Fruit fly (Drosophila melanogaster) whole organism, prepupa: ENCODE measurements around the gene CG32537.

Experiments
- CG10631 ChIP-seq: fragments of 200-800 bp; sonication (Bioruptor generic); optimal IDR thresholded peaks from 2 replicates; lab custom pipeline; 2016; ENCODE audit warnings: missing biosample characterization, missing genetic modification characterization
- CG10669 ChIP-seq: fragments of 200-800 bp; sonication (Bioruptor generic); optimal IDR thresholded peaks from 3 replicates; lab custom pipeline; 2018; ENCODE audit warnings: missing biosample characterization, mild to moderate bottlenecking, missing genetic modification characterization, moderate library complexity
- CG11294 ChIP-seq: fragments of 200-800 bp; sonication (Bioruptor generic); IDR thresholded peaks from 2 replicates; pipeline ENCODE4 v1.3.6; 2022; ENCODE audit warnings: missing biosample characterization, missing genetic modification characterization
- CG11762 ChIP-seq: fragments of 200-800 bp; sonication (Bioruptor generic); optimal IDR thresholded peaks from 3 replicates; lab custom pipeline; 2016; ENCODE audit warnings: missing biosample characterization, missing genetic modification characterization; ENCODE audit not compliant: insufficient read depth
- CG15336 ChIP-seq: fragments of 200-800 bp; sonication (Bioruptor generic); IDR thresholded peaks from 2 replicates; pipeline ENCODE4 v1.3.6; 2022; ENCODE audit warnings: missing biosample characterization, missing genetic modification characterization
- CG1621 ChIP-seq: fragments of 200-800 bp; sonication (Bioruptor generic); optimal IDR thresholded peaks from 3 replicates; lab custom pipeline; 2018; ENCODE audit warnings: missing biosample characterization, mild to moderate bottlenecking, missing genetic modification characterization
- CG16779 ChIP-seq: fragments of 200-800 bp; sonication (Bioruptor generic); optimal IDR thresholded peaks from 3 replicates; lab custom pipeline; 2017; ENCODE audit warnings: missing biosample characterization, mild to moderate bottlenecking, missing genetic modification characterization
- CG3032 ChIP-seq: fragments of 200-800 bp; optimal IDR thresholded peaks from 2 replicates; lab custom pipeline; 2019; ENCODE audit warnings: missing biosample characterization, mild to moderate bottlenecking, missing genetic modification characterization, moderate library complexity
- CG3919 ChIP-seq: fragments of 200-800 bp; sonication (Bioruptor generic); optimal IDR thresholded peaks from 3 replicates; lab custom pipeline; 2016; ENCODE audit warnings: missing biosample characterization, missing genetic modification characterization
- CG4318 ChIP-seq: fragments of 200-800 bp; sonication (Bioruptor generic); optimal IDR thresholded peaks from 3 replicates; lab custom pipeline; 2017; ENCODE audit warnings: missing biosample characterization, mild to moderate bottlenecking, missing genetic modification characterization
- CG6792 ChIP-seq: fragments of 200-800 bp; sonication (Bioruptor generic); optimal IDR thresholded peaks from 3 replicates; lab custom pipeline; 2016; ENCODE audit warnings: missing biosample characterization, missing genetic modification characterization
- CG6854 ChIP-seq: fragments of 200-800 bp; sonication (Bioruptor generic); optimal IDR thresholded peaks from 2 replicates; lab custom pipeline; 2017; ENCODE audit warnings: missing biosample characterization, mild to moderate bottlenecking, missing genetic modification characterization
- CG7368 ChIP-seq: fragments of 200-800 bp; sonication (Bioruptor generic); optimal IDR thresholded peaks from 3 replicates; lab custom pipeline; 2016; ENCODE audit warnings: missing biosample characterization, missing genetic modification characterization
- CG8119 ChIP-seq: fragments of 200-800 bp; sonication (Bioruptor generic); IDR thresholded peaks from 3 replicates; pipeline ENCODE4 v1.3.6; 2022; ENCODE audit warnings: missing biosample characterization, missing genetic modification characterization
- CG8632 ChIP-seq: fragments of 200-800 bp; sonication (Bioruptor generic); optimal IDR thresholded peaks from 3 replicates; lab custom pipeline; 2016; ENCODE audit warnings: missing biosample characterization, missing genetic modification characterization
- Eip75B ChIP-seq: fragments of 200-800 bp; sonication (Bioruptor generic); optimal IDR thresholded peaks from 3 replicates; lab custom pipeline; 2016; ENCODE audit warnings: missing biosample characterization, missing genetic modification characterization
- Eip78C ChIP-seq: fragments of 200-800 bp; sonication (Bioruptor generic); peaks from one replicate; lab custom pipeline; 2016; ENCODE audit warnings: missing biosample characterization, missing genetic modification characterization
- Eip93F ChIP-seq: fragments of 200-800 bp; sonication (Bioruptor generic); optimal IDR thresholded peaks from 2 replicates; lab custom pipeline; 2016; ENCODE audit warnings: missing biosample characterization, mild to moderate bottlenecking, missing genetic modification characterization
- Ets96B ChIP-seq: fragments of 200-800 bp; optimal IDR thresholded peaks from 2 replicates; lab custom pipeline; 2019; ENCODE audit warnings: missing biosample characterization, mild to moderate bottlenecking, missing genetic modification characterization, moderate library complexity
- Gug ChIP-seq: fragments of 200-800 bp; sonication (Bioruptor generic); IDR thresholded peaks from 2 replicates; pipeline ENCODE4 v1.3.6; 2022; ENCODE audit warnings: missing biosample characterization, missing genetic modification characterization
- Hr39 ChIP-seq: fragments of 200-800 bp; sonication (Bioruptor generic); optimal IDR thresholded peaks from 2 replicates; lab custom pipeline; 2016; ENCODE audit warnings: missing biosample characterization, missing genetic modification characterization
- Hr4 ChIP-seq: fragments of 200-800 bp; sonication (Bioruptor generic); optimal IDR thresholded peaks from 3 replicates; lab custom pipeline; 2016; ENCODE audit warnings: missing biosample characterization, missing genetic modification characterization
- Met ChIP-seq: fragments of 200-800 bp; sonication (Bioruptor generic); optimal IDR thresholded peaks from 3 replicates; lab custom pipeline; 2016; ENCODE audit warnings: missing biosample characterization, missing genetic modification characterization
- OdsH ChIP-seq: fragments of 200-800 bp; sonication (Bioruptor generic); optimal IDR thresholded peaks from 3 replicates; lab custom pipeline; 2016; ENCODE audit warnings: missing biosample characterization, missing genetic modification characterization
- Smox ChIP-seq: fragments of 200-800 bp; sonication (Bioruptor generic); optimal IDR thresholded peaks from 3 replicates; lab custom pipeline; 2016; ENCODE audit warnings: missing biosample characterization, missing genetic modification characterization
- Sox102F ChIP-seq: fragments of 200-800 bp; sonication (Bioruptor generic); optimal IDR thresholded peaks from 2 replicates; lab custom pipeline; 2016; ENCODE audit warnings: missing biosample characterization, mild to moderate bottlenecking, missing genetic modification characterization
- Sox14 ChIP-seq: fragments of 200-800 bp; sonication (Bioruptor generic); optimal IDR thresholded peaks from 3 replicates; lab custom pipeline; 2016; ENCODE audit warnings: missing biosample characterization, missing genetic modification characterization
- achi ChIP-seq: fragments of 200-800 bp; sonication (Bioruptor generic); optimal IDR thresholded peaks from 3 replicates; lab custom pipeline; 2016; ENCODE audit warnings: missing biosample characterization, missing genetic modification characterization
- cyc ChIP-seq: fragments of 200-800 bp; sonication (Bioruptor generic); optimal IDR thresholded peaks from 3 replicates; lab custom pipeline; 2016; ENCODE audit warnings: missing biosample characterization, missing genetic modification characterization
- dsx ChIP-seq: fragments of 200-800 bp; optimal IDR thresholded peaks from 3 replicates; lab custom pipeline; 2019; ENCODE audit warnings: missing biosample characterization, mild to moderate bottlenecking, missing genetic modification characterization, moderate library complexity; ENCODE audit not compliant: poor library complexity, severe bottlenecking
- eg ChIP-seq: fragments of 200-800 bp; sonication (Bioruptor generic); IDR thresholded peaks from 3 replicates; pipeline ENCODE4 v1.3.6; 2022; ENCODE audit warnings: missing biosample characterization, missing genetic modification characterization
- esn ChIP-seq: fragments of 200-800 bp; sonication (Bioruptor generic); optimal IDR thresholded peaks from 2 replicates; lab custom pipeline; 2016; ENCODE audit warnings: missing biosample characterization, mild to moderate bottlenecking, missing genetic modification characterization, moderate library complexity
- fd85E ChIP-seq: fragments of 200-800 bp; sonication (Bioruptor generic); optimal IDR thresholded peaks from 3 replicates; lab custom pipeline; 2016; ENCODE audit warnings: missing biosample characterization, missing genetic modification characterization
- lz ChIP-seq: fragments of 200-800 bp; sonication (Bioruptor generic); optimal IDR thresholded peaks from 3 replicates; lab custom pipeline; 2016; ENCODE audit warnings: missing biosample characterization, missing genetic modification characterization
- pdm3 ChIP-seq: fragments of 200-800 bp; sonication (Bioruptor generic); optimal IDR thresholded peaks from 3 replicates; lab custom pipeline; 2016; ENCODE audit warnings: missing biosample characterization, missing genetic modification characterization
- salr ChIP-seq, 2 experiments: fragments of 200-800 bp; sonication (Bioruptor generic); optimal IDR thresholded peaks; 3 replicates each; lab custom pipeline; 2016 to 2018; ENCODE audit warnings: missing biosample characterization in 2 of 2, missing genetic modification characterization in 2 of 2, mild to moderate bottlenecking in 1 of 2
- spab ChIP-seq: fragments of 200-800 bp; sonication (Bioruptor generic); optimal IDR thresholded peaks from 2 replicates; lab custom pipeline; 2017; ENCODE audit warnings: missing biosample characterization, mild to moderate bottlenecking, missing genetic modification characterization, missing genetic modification reagents
- ss ChIP-seq, 2 experiments: fragments of 200-800 bp; sonication (Bioruptor generic); optimal IDR thresholded peaks; 2 replicates in 1 of 2; 3 replicates in 1 of 2; lab custom pipeline; 2017 to 2018; ENCODE audit warnings: mild to moderate bottlenecking in 2 of 2, missing biosample characterization in 2 of 2, missing genetic modification characterization in 2 of 2, moderate library complexity in 1 of 2
- svp ChIP-seq: fragments of 200-800 bp; sonication (Bioruptor generic); peaks from one replicate; lab custom pipeline; 2016; ENCODE audit warnings: missing biosample characterization, missing genetic modification characterization
- topi ChIP-seq: fragments of 200-800 bp; sonication (Bioruptor generic); optimal IDR thresholded peaks from 3 replicates; lab custom pipeline; 2016; ENCODE audit warnings: missing biosample characterization, missing genetic modification characterization
- vri ChIP-seq: fragments of 200-800 bp; sonication (Bioruptor generic); optimal IDR thresholded peaks from 3 replicates; lab custom pipeline; 2016; ENCODE audit warnings: missing biosample characterization, mild to moderate bottlenecking, missing genetic modification characterization

CG32537 gene

dm6 chrX:19276489-19277117, at the start of gene CG32537, which contains the start of gene CG32536:
TSS of gene CG32537 (minus strand) at chrX:19276539.
TSS of gene CG32536 (minus strand) at chrX:19276898.
- TF ChIP-seq esn (GFP tag; lab: Kevin White, UChicago) = no peak
- TF ChIP-seq Eip78C (GFP tag; lab: Kevin White, UChicago) = peak; percentile 34

- TF ChIP-seq esn (GFP tag; lab: Kevin White, UChicago) = peak; percentile 9
- TF ChIP-seq spab (GFP tag; lab: Kevin White, UChicago) = no peak
- TF ChIP-seq ss (GFP tag; optimal IDR thresholded peaks at IDR 0.05; lab: Kevin White, UChicago) = no peak
- peak; percentile 7 for TF ChIP-seq CG3919 (GFP tag; lab: Kevin White, UChicago)
- peak; percentile 24 for TF ChIP-seq Met (GFP tag; lab: Kevin White, UChicago)
- TF ChIP-seq CG4318 (GFP tag; lab: Kevin White, UChicago) = no peak
- peak; percentile 58 for TF ChIP-seq dsx (GFP tag; lab: Kevin White, UChicago)
- peak; percentile 59 for TF ChIP-seq Eip78C (GFP tag; lab: Kevin White, UChicago)
These were observed 49.6 kb upstream of the CG32537 start for dm6 chrX:19325729-19326473.

dm6 chrX:19324576-19325353, 48.4 kb upstream of the CG32537 start:
- no peak for TF ChIP-seq fd85E (GFP tag; lab: Kevin White, UChicago)
- TF ChIP-seq CG1621 (tag; lab: Kevin White, UChicago) = no peak
- peak; percentile 57 for TF ChIP-seq Eip93F (GFP tag; lab: Kevin White, UChicago)
- peak; percentile 78 for TF ChIP-seq svp (GFP tag; lab: Kevin White, UChicago)
- TF ChIP-seq CG4318 (GFP tag; lab: Kevin White, UChicago) = no peak
- TF ChIP-seq cyc = peak; percentile 2
- TF ChIP-seq achi (GFP tag; lab: Kevin White, UChicago) = no peak
- no peak for TF ChIP-seq CG3032 (tag; lab: Kevin White, UChicago)
- no peak for TF ChIP-seq Hr4 (GFP tag; lab: Kevin White, UChicago)
- no peak for TF ChIP-seq ss (GFP tag; optimal IDR thresholded peaks at IDR 0.05; lab: Kevin White, UChicago)
- peak; percentile 0 for TF ChIP-seq esn (GFP tag; lab: Kevin White, UChicago)
- no peak for TF ChIP-seq CG16779 (tag; lab: Kevin White, UChicago)
- no peak for TF ChIP-seq CG11762
- TF ChIP-seq CG10669 = no peak
- no peak for TF ChIP-seq Sox102F
- TF ChIP-seq Hr39 (GFP tag; lab: Kevin White, UChicago) = peak; percentile 11
- TF ChIP-seq Smox (GFP tag; lab: Kevin White, UChicago) = peak; percentile 0
- TF ChIP-seq topi (GFP tag; lab: Kevin White, UChicago) = no peak
- TF ChIP-seq CG7368 (GFP tag; lab: Kevin White, UChicago) = no peak
- TF ChIP-seq CG6792 (GFP tag; lab: Kevin White, UChicago) = no peak
- TF ChIP-seq CG8632 (GFP tag; lab: Kevin White, UChicago) = no peak

- TF ChIP-seq vri (peak; percentile 80), Sox102F (peak; percentile 91), CG3032 (tag; lab: Kevin White, UChicago) (peak; percentile 76), Smox (GFP tag; lab: Kevin White, UChicago) (peak; percentile 86), CG10669 (peak; percentile 77), Sox14 (GFP tag; lab: Kevin White, UChicago) (peak; percentile 91), CG10631 (peak; percentile 91), ss (GFP tag; optimal IDR thresholded peaks at IDR 0.05; lab: Kevin White, UChicago) (peak; percentile 57 to 70), pdm3 (peak; percentile 91), Eip75B (GFP tag; lab: Kevin White, UChicago) (peak; percentile 91), lz (GFP tag; lab: Kevin White, UChicago) (peak; percentile 92), esn (GFP tag; lab: Kevin White, UChicago) (peak; percentile 91), CG6792 (GFP tag; lab: Kevin White, UChicago) (peak; percentile 89), Ets96B (tag; lab: Kevin White, UChicago) (peak; percentile 83), salr (GFP tag; optimal IDR thresholded peaks at IDR 0.05; lab: Kevin White, UChicago) (peak; percentile 63 to 82), CG11294 (GFP tag; lab: Robert Waterston, UW) (peak; percentile 89), CG15336 (GFP tag; lab: Robert Waterston, UW) (peak; percentile 96), CG6854 (GFP tag; lab: Kevin White, UChicago) (peak; percentile 78), Gug (GFP tag; lab: Robert Waterston, UW) (peak; percentile 92), eg (GFP tag; lab: Robert Waterston, UW) (peak; percentile 95), CG8119 (GFP tag; lab: Robert Waterston, UW) (peak; percentile 95), OdsH (GFP tag; lab: Kevin White, UChicago) (peak; percentile 88), fd85E (GFP tag; lab: Kevin White, UChicago) (peak; percentile 73)
These were observed 47.4 kb upstream of the CG32537 start for dm6 chrX:19323835-19324133.
